Fruit fly (Drosophila melanogaster): ENCODE data around the gene nau.

nau gene

DNA sequence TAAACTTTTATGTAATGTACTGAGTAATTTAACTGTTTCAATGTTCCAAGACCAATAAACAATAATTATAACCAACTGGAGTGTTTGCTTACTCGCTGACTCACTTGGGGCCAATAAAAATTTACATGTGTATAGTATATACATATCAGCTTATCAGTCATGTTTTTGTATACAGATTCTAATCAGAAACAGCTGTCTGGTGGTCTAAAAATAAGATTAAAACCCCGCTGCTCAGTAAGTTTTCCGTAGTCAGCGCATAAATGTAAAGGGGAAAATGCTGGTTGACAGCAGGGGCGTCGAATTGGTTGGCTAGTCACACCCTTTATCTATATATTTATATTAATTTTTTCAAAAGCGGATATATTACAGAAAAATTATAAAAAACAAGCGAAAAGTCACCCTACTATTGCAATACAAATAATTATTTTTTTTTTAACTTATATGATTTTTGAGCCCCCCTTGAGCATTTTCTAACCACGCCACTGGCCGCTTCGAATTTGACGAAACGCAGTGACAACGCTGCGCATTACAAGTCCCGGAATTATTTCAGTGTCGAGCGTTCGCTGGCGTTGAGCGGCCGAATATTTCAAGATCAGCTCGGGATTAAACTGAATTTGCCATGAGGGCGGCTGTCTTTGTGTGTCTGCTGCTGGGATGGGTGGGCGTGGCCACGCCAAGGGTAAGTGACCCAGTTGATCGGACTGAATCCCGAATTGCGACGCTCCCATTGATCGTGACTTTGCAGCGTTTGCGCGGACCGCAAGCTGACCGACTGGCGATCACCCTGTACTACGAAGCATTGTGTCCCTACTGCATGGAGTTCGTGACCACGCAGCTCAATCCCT lies 39.6 kb downstream of the nau start, which contains the start of gene GILT2 (continued):
- peak; percentile 78 for TF ChIP-seq CG6854 (GFP tag; optimal IDR thresholded peaks at IDR 0.05)
- peak; percentile 68 for TF ChIP-seq Blimp-1 (GFP tag; optimal IDR thresholded peaks at IDR 0.05)
- no peak for TF ChIP-seq Hr38 (GFP tag; optimal IDR thresholded peaks at IDR 0.05)
- TF ChIP-seq eg (GFP tag; IDR thresholded peaks at IDR 0.05): peak; percentile 72; the same call in 2 of the 3 replicates
- peak; percentile 11 for TF ChIP-seq CG1621 (tag; optimal IDR thresholded peaks at IDR 0.05)
- peak; percentile 71 for TF ChIP-seq Sox14 (GFP tag; optimal IDR thresholded peaks at IDR 0.05)
- TF ChIP-seq CG31627 (GFP tag; optimal IDR thresholded peaks at IDR 0.05): peak; percentile 81
- TF ChIP-seq CG8319 (GFP tag; optimal IDR thresholded peaks at IDR 0.05): peak; percentile 70
- peak; percentile 57 for TF ChIP-seq Ets21C (GFP tag; optimal IDR thresholded peaks at IDR 0.05)
- no peak for TF ChIP-seq CG11294 (GFP tag; IDR thresholded peaks at IDR 0.05)

DNA sequence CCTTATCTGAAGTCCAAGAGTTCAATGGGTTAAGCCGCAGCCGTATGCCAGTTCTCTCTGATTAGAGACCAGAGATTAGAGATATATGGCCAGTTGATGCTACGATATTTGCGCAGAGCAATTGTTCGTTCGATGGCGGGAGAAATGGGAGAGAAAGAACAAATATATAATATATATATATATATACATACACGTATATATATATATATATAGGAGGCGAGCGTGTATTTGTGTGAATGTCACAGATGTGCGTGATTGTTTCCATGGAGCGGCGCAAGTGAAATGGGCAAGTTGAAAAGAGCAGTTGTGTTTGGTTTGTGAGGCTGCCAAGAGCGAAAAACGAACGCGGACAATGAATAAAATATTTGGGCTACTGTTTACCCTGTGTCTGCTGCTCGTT lies 41.1 kb downstream of the nau start, which contains the start of gene GILT3:
GILT3 (plus strand) TSS at position 301 of the 400 bp plus-strand sequence.
- TF ChIP-seq Gug (GFP tag; IDR thresholded peaks at IDR 0.05) (no peak), CG8119 (GFP tag; IDR thresholded peaks at IDR 0.05) (no peak), CG15336 (GFP tag; IDR thresholded peaks at IDR 0.05) (0 out of 2 replicates have a peak, but pooled peaks have one; percentile 9), CG11294 (GFP tag; IDR thresholded peaks at IDR 0.05) (no peak), svp (GFP tag) (peak; percentile 13), fkh (GFP tag; optimal IDR thresholded peaks at IDR 0.05) (peak; percentile 22), CG6808 (GFP tag; optimal IDR thresholded peaks at IDR 0.05) (no peak)

DNA sequence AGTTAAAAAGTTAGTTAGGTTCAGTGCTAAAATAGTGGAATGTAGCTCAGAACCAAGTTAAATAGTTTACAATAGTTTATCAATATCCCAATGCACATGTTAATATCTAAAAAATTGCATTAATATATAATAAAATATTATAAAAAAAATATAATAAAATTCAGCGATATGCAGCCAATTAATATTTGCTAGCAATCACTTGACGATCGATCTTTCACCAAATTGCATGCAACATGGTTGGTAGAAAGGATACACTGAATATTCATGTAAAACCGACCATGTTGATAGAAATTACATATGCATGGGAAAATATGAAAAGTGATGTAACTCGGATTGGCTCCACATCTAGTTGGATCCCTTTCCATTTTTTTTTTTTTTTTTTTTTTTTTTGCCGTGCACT lies 42.5 kb downstream of the nau start:
- TF ChIP-seq Eip75B (GFP tag; optimal IDR thresholded peaks at IDR 0.05): peak; percentile 7
- TF ChIP-seq esn (GFP tag; optimal IDR thresholded peaks at IDR 0.05): no peak
- TF ChIP-seq Ets21C (GFP tag; optimal IDR thresholded peaks at IDR 0.05): no peak
- TF ChIP-seq achi (GFP tag; optimal IDR thresholded peaks at IDR 0.05): peak; percentile 33
- no peak for TF ChIP-seq Hr39 (GFP tag; optimal IDR thresholded peaks at IDR 0.05)
- no peak for TF ChIP-seq Lpt (GFP tag; optimal IDR thresholded peaks at IDR 0.05)
- peak; percentile 20 for TF ChIP-seq Hr4 (GFP tag; optimal IDR thresholded peaks at IDR 0.05)
- no peak for TF ChIP-seq salr (GFP tag; optimal IDR thresholded peaks at IDR 0.05)
- TF ChIP-seq cyc (GFP tag; optimal IDR thresholded peaks at IDR 0.05): peak; percentile 8
- TF ChIP-seq CG6854 (GFP tag; optimal IDR thresholded peaks at IDR 0.05): no peak
- TF ChIP-seq CG4318 (GFP tag; optimal IDR thresholded peaks at IDR 0.05): peak; percentile 47
- TF ChIP-seq OdsH (GFP tag; optimal IDR thresholded peaks at IDR 0.05): peak; percentile 26
- TF ChIP-seq Smox (GFP tag; optimal IDR thresholded peaks at IDR 0.05): no peak
- no peak for TF ChIP-seq fd59A (GFP tag; optimal IDR thresholded peaks at IDR 0.05)
- peak; percentile 42 for TF ChIP-seq CG3919 (GFP tag; optimal IDR thresholded peaks at IDR 0.05)
- TF ChIP-seq Blimp-1 (GFP tag; optimal IDR thresholded peaks at IDR 0.05): no peak
- TF ChIP-seq CG34406 (GFP tag; optimal IDR thresholded peaks at IDR 0.05): peak; percentile 34
- no peak; the same call in 1 of the 2 replicates for TF ChIP-seq CG15336 (GFP tag; IDR thresholded peaks at IDR 0.05)
- no peak for TF ChIP-seq vri (GFP tag; optimal IDR thresholded peaks at IDR 0.05)
- peak; percentile 78 for TF ChIP-seq Eip78C (GFP tag)
- no peak for TF ChIP-seq CG9139 (GFP tag; optimal IDR thresholded peaks at IDR 0.05)
- peak; percentile 10 for TF ChIP-seq CG11762 (GFP tag; optimal IDR thresholded peaks at IDR 0.05; ENCODE audit: insufficient read depth)
- TF ChIP-seq CG10631 (GFP tag; optimal IDR thresholded peaks at IDR 0.05): peak; percentile 36
- TF ChIP-seq CG32006 (GFP tag; optimal IDR thresholded peaks at IDR 0.05): peak; percentile 74
- TF ChIP-seq dac (GFP tag; optimal IDR thresholded peaks at IDR 0.05): peak; percentile 18
- TF ChIP-seq acj6 (GFP tag; optimal IDR thresholded peaks at IDR 0.05): no peak
- TF ChIP-seq CG6163 (GFP tag; IDR thresholded peaks at IDR 0.05): no peak
- peak; percentile 24 for TF ChIP-seq CG6276 (GFP tag; optimal IDR thresholded peaks at IDR 0.05)
- TF ChIP-seq Eip93F (GFP tag; optimal IDR thresholded peaks at IDR 0.05): no peak
- no peak for TF ChIP-seq CG31627 (GFP tag; optimal IDR thresholded peaks at IDR 0.05)
- no peak; the same call in 2 of the 3 replicates for TF ChIP-seq eg (GFP tag; IDR thresholded peaks at IDR 0.05)
